Fruit fly (Drosophila melanogaster) whole organism, prepupa: ENCODE results near the gene HP1c.

Source experiments
- Blimp-1 ChIP-seq: fragments of 200-800 bp; sonication (Bioruptor generic); optimal IDR thresholded peaks from 3 replicates; lab custom pipeline; 2017; ENCODE audit warnings: missing biosample characterization, missing genetic modification characterization, mild to moderate bottlenecking, moderate library complexity, missing genetic modification reagents
- CG10669 ChIP-seq: fragments of 200-800 bp; sonication (Bioruptor generic); optimal IDR thresholded peaks from 3 replicates; lab custom pipeline; 2018; ENCODE audit warnings: missing biosample characterization, mild to moderate bottlenecking, missing genetic modification characterization, moderate library complexity
- CG11762 ChIP-seq: fragments of 200-800 bp; sonication (Bioruptor generic); optimal IDR thresholded peaks from 3 replicates; lab custom pipeline; 2016; ENCODE audit warnings: missing biosample characterization, missing genetic modification characterization; ENCODE audit not compliant: insufficient read depth
- CG15336 ChIP-seq: fragments of 200-800 bp; sonication (Bioruptor generic); IDR thresholded peaks from 2 replicates; pipeline ENCODE4 v1.3.6; 2022; ENCODE audit warnings: missing biosample characterization, missing genetic modification characterization
- CG16779 ChIP-seq: fragments of 200-800 bp; sonication (Bioruptor generic); optimal IDR thresholded peaks from 3 replicates; lab custom pipeline; 2017; ENCODE audit warnings: missing biosample characterization, mild to moderate bottlenecking, missing genetic modification characterization
- CG31627 ChIP-seq: fragments of 200-800 bp; sonication (Bioruptor generic); optimal IDR thresholded peaks from 3 replicates; lab custom pipeline; 2016; ENCODE audit warnings: missing biosample characterization, missing genetic modification characterization
- CG3919 ChIP-seq: fragments of 200-800 bp; sonication (Bioruptor generic); optimal IDR thresholded peaks from 3 replicates; lab custom pipeline; 2016; ENCODE audit warnings: missing biosample characterization, missing genetic modification characterization
- CG4318 ChIP-seq: fragments of 200-800 bp; sonication (Bioruptor generic); optimal IDR thresholded peaks from 3 replicates; lab custom pipeline; 2017; ENCODE audit warnings: missing biosample characterization, mild to moderate bottlenecking, missing genetic modification characterization
- CG6792 ChIP-seq: fragments of 200-800 bp; sonication (Bioruptor generic); optimal IDR thresholded peaks from 3 replicates; lab custom pipeline; 2016; ENCODE audit warnings: missing biosample characterization, missing genetic modification characterization
- CG6808 ChIP-seq: fragments of 200-800 bp; sonication (Bioruptor generic); optimal IDR thresholded peaks from 3 replicates; lab custom pipeline; 2017; ENCODE audit warnings: missing biosample characterization, missing genetic modification characterization, mild to moderate bottlenecking, moderate library complexity, missing genetic modification reagents
- CG6854 ChIP-seq: fragments of 200-800 bp; sonication (Bioruptor generic); optimal IDR thresholded peaks from 2 replicates; lab custom pipeline; 2017; ENCODE audit warnings: missing biosample characterization, mild to moderate bottlenecking, missing genetic modification characterization
- CG8119 ChIP-seq: fragments of 200-800 bp; sonication (Bioruptor generic); IDR thresholded peaks from 3 replicates; pipeline ENCODE4 v1.3.6; 2022; ENCODE audit warnings: missing biosample characterization, missing genetic modification characterization
- CG8319 ChIP-seq: fragments of 200-800 bp; sonication (Bioruptor generic); optimal IDR thresholded peaks from 3 replicates; lab custom pipeline; 2016; ENCODE audit warnings: missing biosample characterization, missing genetic modification characterization
- CG8632 ChIP-seq: fragments of 200-800 bp; sonication (Bioruptor generic); optimal IDR thresholded peaks from 3 replicates; lab custom pipeline; 2016; ENCODE audit warnings: missing biosample characterization, missing genetic modification characterization
- CG9139 ChIP-seq: fragments of 200-800 bp; sonication (Bioruptor generic); optimal IDR thresholded peaks from 3 replicates; lab custom pipeline; 2017; ENCODE audit warnings: missing biosample characterization, mild to moderate bottlenecking, missing genetic modification characterization
- Eip75B ChIP-seq: fragments of 200-800 bp; sonication (Bioruptor generic); optimal IDR thresholded peaks from 3 replicates; lab custom pipeline; 2016; ENCODE audit warnings: missing biosample characterization, missing genetic modification characterization
- Eip78C ChIP-seq: fragments of 200-800 bp; sonication (Bioruptor generic); peaks from one replicate; lab custom pipeline; 2016; ENCODE audit warnings: missing biosample characterization, missing genetic modification characterization
- Eip93F ChIP-seq: fragments of 200-800 bp; sonication (Bioruptor generic); optimal IDR thresholded peaks from 2 replicates; lab custom pipeline; 2016; ENCODE audit warnings: missing biosample characterization, mild to moderate bottlenecking, missing genetic modification characterization
- Ets96B ChIP-seq: fragments of 200-800 bp; optimal IDR thresholded peaks from 2 replicates; lab custom pipeline; 2019; ENCODE audit warnings: missing biosample characterization, mild to moderate bottlenecking, missing genetic modification characterization, moderate library complexity
- Gug ChIP-seq: fragments of 200-800 bp; sonication (Bioruptor generic); IDR thresholded peaks from 2 replicates; pipeline ENCODE4 v1.3.6; 2022; ENCODE audit warnings: missing biosample characterization, missing genetic modification characterization
- Hr39 ChIP-seq: fragments of 200-800 bp; sonication (Bioruptor generic); optimal IDR thresholded peaks from 2 replicates; lab custom pipeline; 2016; ENCODE audit warnings: missing biosample characterization, missing genetic modification characterization
- Hr4 ChIP-seq: fragments of 200-800 bp; sonication (Bioruptor generic); optimal IDR thresholded peaks from 3 replicates; lab custom pipeline; 2016; ENCODE audit warnings: missing biosample characterization, missing genetic modification characterization
- Lpt ChIP-seq: fragments of 200-800 bp; sonication (Bioruptor generic); optimal IDR thresholded peaks from 3 replicates; lab custom pipeline; 2016; ENCODE audit warnings: missing biosample characterization, missing genetic modification characterization
- OdsH ChIP-seq: fragments of 200-800 bp; sonication (Bioruptor generic); optimal IDR thresholded peaks from 3 replicates; lab custom pipeline; 2016; ENCODE audit warnings: missing biosample characterization, missing genetic modification characterization
- Smox ChIP-seq: fragments of 200-800 bp; sonication (Bioruptor generic); optimal IDR thresholded peaks from 3 replicates; lab custom pipeline; 2016; ENCODE audit warnings: missing biosample characterization, missing genetic modification characterization
- Sox102F ChIP-seq: fragments of 200-800 bp; sonication (Bioruptor generic); optimal IDR thresholded peaks from 2 replicates; lab custom pipeline; 2016; ENCODE audit warnings: missing biosample characterization, mild to moderate bottlenecking, missing genetic modification characterization
- Sox14 ChIP-seq: fragments of 200-800 bp; sonication (Bioruptor generic); optimal IDR thresholded peaks from 3 replicates; lab custom pipeline; 2016; ENCODE audit warnings: missing biosample characterization, missing genetic modification characterization
- Sox15 ChIP-seq: fragments of 200-800 bp; sonication (Bioruptor generic); optimal IDR thresholded peaks from 3 replicates; lab custom pipeline; 2016; ENCODE audit warnings: missing biosample characterization, missing genetic modification characterization
- acj6 ChIP-seq: fragments of 200-800 bp; sonication (Bioruptor generic); optimal IDR thresholded peaks from 3 replicates; lab custom pipeline; 2016; ENCODE audit warnings: missing biosample characterization, missing genetic modification characterization
- cyc ChIP-seq: fragments of 200-800 bp; sonication (Bioruptor generic); optimal IDR thresholded peaks from 3 replicates; lab custom pipeline; 2016; ENCODE audit warnings: missing biosample characterization, missing genetic modification characterization
- dsx ChIP-seq: fragments of 200-800 bp; optimal IDR thresholded peaks from 3 replicates; lab custom pipeline; 2019; ENCODE audit warnings: missing biosample characterization, mild to moderate bottlenecking, missing genetic modification characterization, moderate library complexity; ENCODE audit not compliant: poor library complexity, severe bottlenecking
- esn ChIP-seq: fragments of 200-800 bp; sonication (Bioruptor generic); optimal IDR thresholded peaks from 2 replicates; lab custom pipeline; 2016; ENCODE audit warnings: missing biosample characterization, mild to moderate bottlenecking, missing genetic modification characterization, moderate library complexity
- fd59A ChIP-seq: fragments of 200-800 bp; sonication (Bioruptor generic); optimal IDR thresholded peaks from 2 replicates; lab custom pipeline; 2017; ENCODE audit warnings: missing biosample characterization, mild to moderate bottlenecking, missing genetic modification characterization, missing genetic modification reagents
- lz ChIP-seq: fragments of 200-800 bp; sonication (Bioruptor generic); optimal IDR thresholded peaks from 3 replicates; lab custom pipeline; 2016; ENCODE audit warnings: missing biosample characterization, missing genetic modification characterization
- net ChIP-seq: fragments of 200-800 bp; sonication (Bioruptor generic); optimal IDR thresholded peaks from 3 replicates; lab custom pipeline; 2016; ENCODE audit warnings: missing biosample characterization, missing genetic modification characterization
- salr ChIP-seq, 2 experiments: fragments of 200-800 bp; sonication (Bioruptor generic); optimal IDR thresholded peaks; 3 replicates each; lab custom pipeline; 2016 to 2018; ENCODE audit warnings: missing biosample characterization in 2 of 2, missing genetic modification characterization in 2 of 2, mild to moderate bottlenecking in 1 of 2
- spab ChIP-seq: fragments of 200-800 bp; sonication (Bioruptor generic); optimal IDR thresholded peaks from 2 replicates; lab custom pipeline; 2017; ENCODE audit warnings: missing biosample characterization, mild to moderate bottlenecking, missing genetic modification characterization, missing genetic modification reagents
- ss ChIP-seq, 2 experiments: fragments of 200-800 bp; sonication (Bioruptor generic); optimal IDR thresholded peaks; 2 replicates in 1 of 2; 3 replicates in 1 of 2; lab custom pipeline; 2017 to 2018; ENCODE audit warnings: mild to moderate bottlenecking in 2 of 2, missing biosample characterization in 2 of 2, missing genetic modification characterization in 2 of 2, moderate library complexity in 1 of 2
- svp ChIP-seq: fragments of 200-800 bp; sonication (Bioruptor generic); peaks from one replicate; lab custom pipeline; 2016; ENCODE audit warnings: missing biosample characterization, missing genetic modification characterization

Gene HP1c

DNA sequence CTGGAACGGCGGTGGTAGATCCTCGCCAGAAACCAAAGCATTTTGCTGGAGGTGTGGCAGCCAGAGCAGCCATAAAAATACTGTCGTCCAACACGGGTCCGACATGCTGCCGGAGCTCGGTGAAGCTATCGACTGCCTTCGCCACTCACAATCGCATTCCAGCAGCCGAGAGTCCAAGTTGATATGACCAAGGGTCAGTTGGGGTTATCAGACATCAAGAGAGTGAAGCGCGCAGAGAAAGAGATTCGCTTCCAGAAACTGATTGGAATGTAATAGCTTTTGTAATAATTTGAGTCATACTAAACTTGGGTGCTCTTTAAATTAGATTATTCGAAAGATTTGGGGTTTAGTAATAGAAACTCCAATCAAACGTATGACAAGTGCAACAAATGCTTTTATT is 18.2 kb downstream of the HP1c start, which contains the start of gene Nepl14:
Gene Nepl14 (minus strand): TSS at position 125 of the 400 bp plus-strand sequence.
- TF ChIP-seq svp (peak; percentile 100), Sox14 (GFP tag; lab: Kevin White, UChicago) (no peak)

DNA sequence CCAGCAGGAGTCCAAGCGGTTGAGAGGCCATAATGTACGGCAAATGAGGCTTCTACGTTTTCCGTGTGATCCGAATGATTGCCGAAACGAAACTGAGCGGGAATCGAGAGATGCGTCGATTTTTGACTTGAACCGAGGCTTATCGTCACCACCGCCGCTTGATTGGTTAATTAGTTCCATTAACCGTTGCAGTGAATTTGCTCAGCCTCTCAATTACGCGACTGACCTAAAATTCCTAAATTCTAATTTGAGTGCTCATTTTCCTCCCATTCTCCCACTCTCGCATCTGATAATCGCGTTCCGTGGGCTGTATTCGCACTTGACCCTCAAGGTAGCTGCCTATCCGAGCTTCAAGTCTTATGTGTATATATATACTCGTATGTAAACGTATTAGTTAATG is 20.7 kb downstream of the HP1c start, which contains the start of gene Nepl15:
Gene Nepl15 (minus strand): TSS at position 101 of the 400 bp plus-strand sequence.
- no peak for TF ChIP-seq salr (GFP tag; optimal IDR thresholded peaks at IDR 0.05; lab: Kevin White, UChicago)
- TF ChIP-seq Hr4, result no peak
- no peak for TF ChIP-seq CG6808 (GFP tag; lab: Kevin White, UChicago)
- TF ChIP-seq Eip78C (GFP tag; lab: Kevin White, UChicago), result no peak
- no peak for TF ChIP-seq CG10669 (GFP tag; lab: Kevin White, UChicago)
- no peak for TF ChIP-seq CG15336 (GFP tag; lab: Robert Waterston, UW)
- no peak for TF ChIP-seq Eip75B
- no peak for TF ChIP-seq Sox102F (GFP tag; lab: Kevin White, UChicago)
- TF ChIP-seq fd59A (GFP tag; lab: Kevin White, UChicago), result no peak
- TF ChIP-seq CG8119 (GFP tag; lab: Robert Waterston, UW), result no peak
- no peak for TF ChIP-seq ss (GFP tag; optimal IDR thresholded peaks at IDR 0.05; lab: Kevin White, UChicago)
- TF ChIP-seq Ets96B, result no peak
- TF ChIP-seq spab (GFP tag; lab: Kevin White, UChicago), result no peak
- no peak for TF ChIP-seq acj6 (GFP tag; lab: Kevin White, UChicago)
- TF ChIP-seq CG8319 (GFP tag; lab: Kevin White, UChicago), result no peak
- no peak for TF ChIP-seq Eip93F (GFP tag; lab: Kevin White, UChicago)
- TF ChIP-seq CG31627 (GFP tag; lab: Kevin White, UChicago), result no peak
- TF ChIP-seq OdsH (GFP tag; lab: Kevin White, UChicago), result no peak
- TF ChIP-seq, all 60 proteins: peak for 0

DNA sequence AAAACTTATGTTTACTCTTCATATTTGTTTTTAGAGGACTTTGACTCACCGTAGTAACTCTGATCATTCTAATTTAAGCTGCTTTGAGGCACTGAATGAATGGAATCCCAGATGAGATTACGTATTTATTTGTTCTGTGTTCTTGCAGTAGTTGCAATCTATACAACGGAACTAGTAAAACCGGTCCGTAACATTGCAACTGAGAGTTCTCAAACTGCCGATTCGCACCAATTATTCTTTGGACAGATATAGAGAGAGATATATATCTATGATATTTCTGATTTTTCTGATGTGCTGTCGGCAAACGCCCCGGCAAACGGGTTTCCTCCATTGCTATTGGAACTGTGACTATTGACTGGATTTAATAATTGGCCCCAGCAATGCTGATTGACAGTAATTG is 22.2 kb downstream of the HP1c start, which contains the start of gene CG13841:
Gene CG13841 (minus strand): TSS at position 101 of the 400 bp plus-strand sequence.
- TF ChIP-seq lz (GFP tag; lab: Kevin White, UChicago) (no peak), svp (no peak), cyc (GFP tag; lab: Kevin White, UChicago) (no peak), Blimp-1 (GFP tag; lab: Kevin White, UChicago) (no peak), dsx (no peak), acj6 (GFP tag; lab: Kevin White, UChicago) (no peak), Lpt (no peak), CG4318 (GFP tag; lab: Kevin White, UChicago) (no peak), Smox (GFP tag; lab: Kevin White, UChicago) (no peak), CG3919 (GFP tag; lab: Kevin White, UChicago) (no peak), Sox15 (no peak), CG16779 (no peak), CG9139 (no peak), CG8632 (GFP tag; lab: Kevin White, UChicago) (no peak), esn (no peak)

DNA sequence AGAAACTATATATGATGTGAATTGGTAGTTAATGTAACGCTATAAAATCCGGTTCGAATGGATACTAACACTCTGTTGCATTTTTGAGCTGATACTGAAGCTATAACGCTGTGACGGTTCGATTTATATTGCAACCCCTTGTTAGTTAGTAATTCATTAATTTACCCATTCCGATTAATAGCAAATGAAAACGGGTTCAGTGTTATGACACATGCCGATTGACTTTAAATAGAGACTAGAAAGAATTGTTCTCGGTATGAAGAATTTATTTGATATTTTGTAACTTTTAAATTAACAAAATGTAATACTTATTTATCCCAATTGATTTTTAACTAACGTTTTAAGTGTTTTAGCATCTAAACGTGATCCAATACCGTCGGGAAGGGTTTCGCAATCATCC is 23.2 kb downstream of the HP1c start, which contains the start of gene CG43091:
Gene CG43091 (minus strand): TSS at position 101 of the 400 bp plus-strand sequence.
- no peak for TF ChIP-seq CG6792 (GFP tag; lab: Kevin White, UChicago)
- TF ChIP-seq CG11762 (GFP tag; lab: Kevin White, UChicago), result no peak
- TF ChIP-seq acj6 (GFP tag; lab: Kevin White, UChicago), result no peak
- no peak for TF ChIP-seq Gug (GFP tag; lab: Robert Waterston, UW)
- no peak for TF ChIP-seq CG31627 (GFP tag; lab: Kevin White, UChicago)
- TF ChIP-seq CG15336 (GFP tag; lab: Robert Waterston, UW), result no peak
- no peak for TF ChIP-seq dsx
- no peak for TF ChIP-seq CG6808 (GFP tag; lab: Kevin White, UChicago)
- TF ChIP-seq Eip75B, result no peak
- TF ChIP-seq CG8632 (GFP tag; lab: Kevin White, UChicago), result no peak
- no peak for TF ChIP-seq CG6854 (GFP tag; lab: Kevin White, UChicago)
- TF ChIP-seq net, result no peak
- TF ChIP-seq Hr39 (GFP tag; lab: Kevin White, UChicago), result no peak
